Fruit fly (Drosophila melanogaster): ENCODE results near the gene CG14968.

dm6 chr3L:3328771-3329170 lies 25.9 kb upstream of the CG14968 start, which contains the start of gene Strip:
- TF ChIP-seq ci (GFP tag; IDR thresholded peaks at IDR 0.05) = no peak
- no peak for TF ChIP-seq CG7556 (GFP tag; optimal IDR thresholded peaks at IDR 0.05)
- no peak for TF ChIP-seq CG5180 (GFP tag; optimal IDR thresholded peaks at IDR 0.05)
- no peak for TF ChIP-seq CG30431 (GFP tag; optimal IDR thresholded peaks at IDR 0.05)
- TF ChIP-seq Abd-B (GFP tag; optimal IDR thresholded peaks at IDR 0.05) = no peak
- TF ChIP-seq CG8290 (GFP tag; optimal IDR thresholded peaks at IDR 0.05) = no peak
- TF ChIP-seq CG8290 (tag; optimal IDR thresholded peaks at IDR 0.05) = no peak
- TF ChIP-seq CG10147 (GFP tag; optimal IDR thresholded peaks at IDR 0.05) = no peak
- no peak for TF ChIP-seq Ets97D (GFP tag; optimal IDR thresholded peaks at IDR 0.05)
- TF ChIP-seq CG7987 (GFP tag; optimal IDR thresholded peaks at IDR 0.05) = no peak

Data from whole organism, embryonic.